Fruit fly (Drosophila melanogaster) whole organism, prepupa: ENCODE results near the gene ex.
A peak's percentile ranks its signal among the peaks of the same experiment; 100 is the strongest.
"Not testable (repeated sequence)": the region's sequence is repeated elsewhere in the genome, so short reads cannot be mapped to it uniquely, and the experiment has no call there.

Experiments
- Blimp-1 ChIP-seq: fragments of 200-800 bp; sonication (Bioruptor generic); optimal IDR thresholded peaks from 3 replicates; lab custom pipeline; 2017; ENCODE audit warnings: missing biosample characterization, missing genetic modification characterization, mild to moderate bottlenecking, moderate library complexity, missing genetic modification reagents
- CG10631 ChIP-seq: fragments of 200-800 bp; sonication (Bioruptor generic); optimal IDR thresholded peaks from 2 replicates; lab custom pipeline; 2016; ENCODE audit warnings: missing biosample characterization, missing genetic modification characterization
- CG10669 ChIP-seq: fragments of 200-800 bp; sonication (Bioruptor generic); optimal IDR thresholded peaks from 3 replicates; lab custom pipeline; 2018; ENCODE audit warnings: missing biosample characterization, mild to moderate bottlenecking, missing genetic modification characterization, moderate library complexity
- CG11294 ChIP-seq: fragments of 200-800 bp; sonication (Bioruptor generic); IDR thresholded peaks from 2 replicates; pipeline ENCODE4 v1.3.6; 2022; ENCODE audit warnings: missing biosample characterization, missing genetic modification characterization
- CG11902 ChIP-seq: fragments of 200-800 bp; sonication (Bioruptor generic); optimal IDR thresholded peaks from 3 replicates; lab custom pipeline; 2016; ENCODE audit warnings: missing biosample characterization, missing genetic modification characterization
- CG1621 ChIP-seq: fragments of 200-800 bp; sonication (Bioruptor generic); optimal IDR thresholded peaks from 3 replicates; lab custom pipeline; 2018; ENCODE audit warnings: missing biosample characterization, mild to moderate bottlenecking, missing genetic modification characterization
- CG16779 ChIP-seq: fragments of 200-800 bp; sonication (Bioruptor generic); optimal IDR thresholded peaks from 3 replicates; lab custom pipeline; 2017; ENCODE audit warnings: missing biosample characterization, mild to moderate bottlenecking, missing genetic modification characterization
- CG31627 ChIP-seq: fragments of 200-800 bp; sonication (Bioruptor generic); optimal IDR thresholded peaks from 3 replicates; lab custom pipeline; 2016; ENCODE audit warnings: missing biosample characterization, missing genetic modification characterization
- CG34406 ChIP-seq: fragments of 200-800 bp; sonication (Bioruptor generic); optimal IDR thresholded peaks from 3 replicates; lab custom pipeline; 2016; ENCODE audit warnings: missing biosample characterization, missing genetic modification characterization
- CG3919 ChIP-seq: fragments of 200-800 bp; sonication (Bioruptor generic); optimal IDR thresholded peaks from 3 replicates; lab custom pipeline; 2016; ENCODE audit warnings: missing biosample characterization, missing genetic modification characterization
- CG6163 ChIP-seq: fragments of 200-800 bp; sonication (Bioruptor generic); IDR thresholded peaks from 3 replicates; pipeline ENCODE4 v1.3.6; 2022; ENCODE audit warnings: missing biosample characterization, missing genetic modification characterization
- CG6276 ChIP-seq: fragments of 200-800 bp; sonication (Bioruptor generic); optimal IDR thresholded peaks from 2 replicates; lab custom pipeline; 2017; ENCODE audit warnings: missing biosample characterization, mild to moderate bottlenecking, missing genetic modification characterization
- CG6854 ChIP-seq: fragments of 200-800 bp; sonication (Bioruptor generic); optimal IDR thresholded peaks from 2 replicates; lab custom pipeline; 2017; ENCODE audit warnings: missing biosample characterization, mild to moderate bottlenecking, missing genetic modification characterization
- CG7368 ChIP-seq: fragments of 200-800 bp; sonication (Bioruptor generic); optimal IDR thresholded peaks from 3 replicates; lab custom pipeline; 2016; ENCODE audit warnings: missing biosample characterization, missing genetic modification characterization
- CG8119 ChIP-seq: fragments of 200-800 bp; sonication (Bioruptor generic); IDR thresholded peaks from 3 replicates; pipeline ENCODE4 v1.3.6; 2022; ENCODE audit warnings: missing biosample characterization, missing genetic modification characterization
- CG8319 ChIP-seq: fragments of 200-800 bp; sonication (Bioruptor generic); optimal IDR thresholded peaks from 3 replicates; lab custom pipeline; 2016; ENCODE audit warnings: missing biosample characterization, missing genetic modification characterization
- Eip78C ChIP-seq: fragments of 200-800 bp; sonication (Bioruptor generic); peaks from one replicate; lab custom pipeline; 2016; ENCODE audit warnings: missing biosample characterization, missing genetic modification characterization
- Ets21C ChIP-seq: fragments of 200-800 bp; sonication (Bioruptor generic); optimal IDR thresholded peaks from 3 replicates; lab custom pipeline; 2016; ENCODE audit warnings: missing biosample characterization, missing genetic modification characterization
- Ets96B ChIP-seq: fragments of 200-800 bp; optimal IDR thresholded peaks from 2 replicates; lab custom pipeline; 2019; ENCODE audit warnings: missing biosample characterization, mild to moderate bottlenecking, missing genetic modification characterization, moderate library complexity
- Gug ChIP-seq: fragments of 200-800 bp; sonication (Bioruptor generic); IDR thresholded peaks from 2 replicates; pipeline ENCODE4 v1.3.6; 2022; ENCODE audit warnings: missing biosample characterization, missing genetic modification characterization
- Hr4 ChIP-seq: fragments of 200-800 bp; sonication (Bioruptor generic); optimal IDR thresholded peaks from 3 replicates; lab custom pipeline; 2016; ENCODE audit warnings: missing biosample characterization, missing genetic modification characterization
- Met ChIP-seq: fragments of 200-800 bp; sonication (Bioruptor generic); optimal IDR thresholded peaks from 3 replicates; lab custom pipeline; 2016; ENCODE audit warnings: missing biosample characterization, missing genetic modification characterization
- Sox14 ChIP-seq: fragments of 200-800 bp; sonication (Bioruptor generic); optimal IDR thresholded peaks from 3 replicates; lab custom pipeline; 2016; ENCODE audit warnings: missing biosample characterization, missing genetic modification characterization
- Sox15 ChIP-seq: fragments of 200-800 bp; sonication (Bioruptor generic); optimal IDR thresholded peaks from 3 replicates; lab custom pipeline; 2016; ENCODE audit warnings: missing biosample characterization, missing genetic modification characterization
- achi ChIP-seq: fragments of 200-800 bp; sonication (Bioruptor generic); optimal IDR thresholded peaks from 3 replicates; lab custom pipeline; 2016; ENCODE audit warnings: missing biosample characterization, missing genetic modification characterization
- acj6 ChIP-seq: fragments of 200-800 bp; sonication (Bioruptor generic); optimal IDR thresholded peaks from 3 replicates; lab custom pipeline; 2016; ENCODE audit warnings: missing biosample characterization, missing genetic modification characterization
- cyc ChIP-seq: fragments of 200-800 bp; sonication (Bioruptor generic); optimal IDR thresholded peaks from 3 replicates; lab custom pipeline; 2016; ENCODE audit warnings: missing biosample characterization, missing genetic modification characterization
- dac ChIP-seq: fragments of 200-800 bp; sonication (Bioruptor generic); optimal IDR thresholded peaks from 2 replicates; lab custom pipeline; 2017; ENCODE audit warnings: missing biosample characterization, mild to moderate bottlenecking, missing genetic modification characterization
- dsx ChIP-seq: fragments of 200-800 bp; optimal IDR thresholded peaks from 3 replicates; lab custom pipeline; 2019; ENCODE audit warnings: missing biosample characterization, mild to moderate bottlenecking, missing genetic modification characterization, moderate library complexity; ENCODE audit not compliant: poor library complexity, severe bottlenecking
- esn ChIP-seq: fragments of 200-800 bp; sonication (Bioruptor generic); optimal IDR thresholded peaks from 2 replicates; lab custom pipeline; 2016; ENCODE audit warnings: missing biosample characterization, mild to moderate bottlenecking, missing genetic modification characterization, moderate library complexity
- fd59A ChIP-seq: fragments of 200-800 bp; sonication (Bioruptor generic); optimal IDR thresholded peaks from 2 replicates; lab custom pipeline; 2017; ENCODE audit warnings: missing biosample characterization, mild to moderate bottlenecking, missing genetic modification characterization, missing genetic modification reagents
- fkh ChIP-seq: fragments of 200-800 bp; sonication (Bioruptor generic); optimal IDR thresholded peaks from 3 replicates; lab custom pipeline; 2017; ENCODE audit warnings: missing biosample characterization, mild to moderate bottlenecking, missing genetic modification characterization, moderate library complexity
- lz ChIP-seq: fragments of 200-800 bp; sonication (Bioruptor generic); optimal IDR thresholded peaks from 3 replicates; lab custom pipeline; 2016; ENCODE audit warnings: missing biosample characterization, missing genetic modification characterization
- net ChIP-seq: fragments of 200-800 bp; sonication (Bioruptor generic); optimal IDR thresholded peaks from 3 replicates; lab custom pipeline; 2016; ENCODE audit warnings: missing biosample characterization, missing genetic modification characterization
- pdm3 ChIP-seq: fragments of 200-800 bp; sonication (Bioruptor generic); optimal IDR thresholded peaks from 3 replicates; lab custom pipeline; 2016; ENCODE audit warnings: missing biosample characterization, missing genetic modification characterization
- salr ChIP-seq, 2 experiments: fragments of 200-800 bp; sonication (Bioruptor generic); optimal IDR thresholded peaks; 3 replicates each; lab custom pipeline; 2016 to 2018; ENCODE audit warnings: missing biosample characterization in 2 of 2, missing genetic modification characterization in 2 of 2, mild to moderate bottlenecking in 1 of 2
- ss ChIP-seq, 2 experiments: fragments of 200-800 bp; sonication (Bioruptor generic); optimal IDR thresholded peaks; 2 replicates in 1 of 2; 3 replicates in 1 of 2; lab custom pipeline; 2017 to 2018; ENCODE audit warnings: mild to moderate bottlenecking in 2 of 2, missing biosample characterization in 2 of 2, missing genetic modification characterization in 2 of 2, moderate library complexity in 1 of 2
- topi ChIP-seq: fragments of 200-800 bp; sonication (Bioruptor generic); optimal IDR thresholded peaks from 3 replicates; lab custom pipeline; 2016; ENCODE audit warnings: missing biosample characterization, missing genetic modification characterization
- vri ChIP-seq: fragments of 200-800 bp; sonication (Bioruptor generic); optimal IDR thresholded peaks from 3 replicates; lab custom pipeline; 2016; ENCODE audit warnings: missing biosample characterization, mild to moderate bottlenecking, missing genetic modification characterization

Gene ex

dm6 chr2L:452872-453271 lies 21.8 kb downstream of the ex start, which contains the start of the genes crq and shv:
Gene crq (minus strand): TSS chr2L:453024.
Gene shv (plus strand): TSS chr2L:453108.
- TF ChIP-seq dac (GFP tag; lab: Kevin White, UChicago) = no peak
- no peak for TF ChIP-seq salr (GFP tag; optimal IDR thresholded peaks at IDR 0.05; lab: Kevin White, UChicago)
- no peak for TF ChIP-seq Ets96B (tag; lab: Kevin White, UChicago)
- no peak for TF ChIP-seq CG6276 (GFP tag; lab: Kevin White, UChicago)
- no peak for TF ChIP-seq CG34406 (GFP tag; lab: Kevin White, UChicago)
- no peak for TF ChIP-seq dsx
- TF ChIP-seq CG16779 (tag; lab: Kevin White, UChicago) = no peak
- peak; percentile 11 for TF ChIP-seq CG6854
- TF ChIP-seq CG10669 (GFP tag; lab: Kevin White, UChicago) = no peak
- TF ChIP-seq Eip78C = no peak
- TF ChIP-seq vri = no peak
- no peak for TF ChIP-seq CG10631
- no peak for TF ChIP-seq Hr4 (GFP tag; lab: Kevin White, UChicago)
- TF ChIP-seq ss (GFP tag; optimal IDR thresholded peaks at IDR 0.05; lab: Kevin White, UChicago) = no peak
- no peak for TF ChIP-seq achi (GFP tag; lab: Kevin White, UChicago)
- no peak for TF ChIP-seq lz
- 0 out of 3 replicates have a peak, but pooled peaks have one; percentile 42 for TF ChIP-seq CG6163 (GFP tag; lab: Robert Waterston, UW)
- TF ChIP-seq CG7368 (GFP tag; lab: Kevin White, UChicago) = no peak
- TF ChIP-seq acj6 (GFP tag; lab: Kevin White, UChicago) = no peak
- TF ChIP-seq CG8319 (GFP tag; lab: Kevin White, UChicago) = no peak
- peak; percentile 74 for TF ChIP-seq Sox14 (GFP tag; lab: Kevin White, UChicago)
- no peak for TF ChIP-seq Ets21C (GFP tag; lab: Kevin White, UChicago)
- TF ChIP-seq fd59A (GFP tag; lab: Kevin White, UChicago) = no peak
- TF ChIP-seq CG1621 (tag; lab: Kevin White, UChicago) = no peak
- no peak for TF ChIP-seq CG11902 (GFP tag; lab: Kevin White, UChicago)
- no peak for TF ChIP-seq CG31627
- peak; percentile 2 for TF ChIP-seq CG3919 (GFP tag; lab: Kevin White, UChicago)

- TF ChIP-seq lz; cyc (GFP tag; lab: Kevin White, UChicago); Ets21C (GFP tag; lab: Kevin White, UChicago): not testable (repeated sequence)
These were observed 24.2 kb downstream of the ex start, which contains the start of gene CG4133 for dm6 chr2L:455274-455673. Gene CG4133 (plus strand): TSS chr2L:455531.

dm6 chr2L:455738-456137 lies 24.7 kb downstream of the ex start:
- TF ChIP-seq CG11902 (GFP tag; lab: Kevin White, UChicago) (no peak), Eip78C (no peak), CG6854 (no peak), CG8119 (GFP tag; lab: Robert Waterston, UW) (no peak), net (GFP tag; lab: Kevin White, UChicago) (no peak), fd59A (GFP tag; lab: Kevin White, UChicago) (no peak), CG8319 (GFP tag; lab: Kevin White, UChicago) (no peak), Sox15 (GFP tag; lab: Kevin White, UChicago) (no peak), CG10631 (no peak)

- TF ChIP-seq CG1621 (tag; lab: Kevin White, UChicago) (no peak), CG3919 (GFP tag; lab: Kevin White, UChicago) (no peak), CG6163 (GFP tag; lab: Robert Waterston, UW) (no peak), Sox14 (GFP tag; lab: Kevin White, UChicago) (no peak), net (GFP tag; lab: Kevin White, UChicago) (no peak), Hr4 (GFP tag; lab: Kevin White, UChicago) (no peak)
These were observed 36.7 kb downstream of the ex start for dm6 chr2L:467683-468082.

DNA sequence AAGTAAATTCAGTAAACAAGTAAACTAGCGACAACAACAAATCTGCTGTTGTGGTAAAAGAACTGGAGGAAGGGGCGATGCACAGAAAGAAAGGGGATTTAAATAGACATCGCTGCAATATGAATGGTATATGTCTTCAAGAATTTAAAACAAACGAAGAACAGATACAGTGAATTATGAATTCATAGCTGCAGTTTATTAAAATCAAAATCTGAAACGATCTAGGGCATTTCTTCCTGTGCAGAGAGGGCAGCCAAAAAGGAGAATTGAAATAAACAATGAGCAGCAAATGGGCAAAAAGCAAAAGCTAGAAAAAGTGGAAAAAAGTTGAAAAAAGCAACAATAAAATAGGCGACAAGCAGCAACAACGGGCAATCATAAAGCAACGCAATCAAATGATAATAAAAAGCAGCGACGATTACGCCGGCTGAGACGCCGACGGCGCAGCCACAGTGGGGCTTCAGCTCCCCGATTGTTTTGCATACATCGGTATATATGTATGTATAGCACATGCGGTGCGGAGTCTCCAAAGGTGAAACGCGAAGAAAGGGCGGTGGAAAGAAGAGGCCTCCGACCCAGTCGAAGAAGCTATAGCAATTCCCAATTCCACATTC lies 37.8 kb downstream of the ex start:
- TF ChIP-seq Sox15 (GFP tag; lab: Kevin White, UChicago) = no peak
- peak; percentile 37 for TF ChIP-seq topi (GFP tag; lab: Kevin White, UChicago)
- peak; percentile 38 for TF ChIP-seq CG10631
- peak; percentile 54 for TF ChIP-seq Met (GFP tag; lab: Kevin White, UChicago)
- TF ChIP-seq Gug (GFP tag; lab: Robert Waterston, UW) = peak; percentile 72
- peak; percentile 47 for TF ChIP-seq esn (GFP tag; lab: Kevin White, UChicago)
- no peak for TF ChIP-seq CG8319 (GFP tag; lab: Kevin White, UChicago)
- TF ChIP-seq Blimp-1 (GFP tag; lab: Kevin White, UChicago) = no peak
- TF ChIP-seq Hr4 (GFP tag; lab: Kevin White, UChicago) = peak; percentile 88
- peak; percentile 80 for TF ChIP-seq vri
- TF ChIP-seq CG11294 (GFP tag; lab: Robert Waterston, UW) = peak; percentile 25; the same call in 1 of the 2 replicates
- peak; percentile 75 for TF ChIP-seq dac (GFP tag; lab: Kevin White, UChicago)
- TF ChIP-seq CG31627 = peak; percentile 37
- TF ChIP-seq Sox14 (GFP tag; lab: Kevin White, UChicago) = peak; percentile 72
- peak; percentile 87 for TF ChIP-seq Eip78C
- peak; percentile 35 for TF ChIP-seq cyc (GFP tag; lab: Kevin White, UChicago)
- TF ChIP-seq CG10669 (GFP tag; lab: Kevin White, UChicago) = peak; percentile 13
- no peak for TF ChIP-seq fkh
- TF ChIP-seq Ets21C (GFP tag; lab: Kevin White, UChicago) = no peak
- TF ChIP-seq pdm3 (GFP tag; lab: Kevin White, UChicago) = peak; percentile 55
- peak; percentile 76 for TF ChIP-seq CG8119 (GFP tag; lab: Robert Waterston, UW)
